Worm (Caenorhabditis elegans) whole organism, L3 larva: ENCODE measurements around the gene C28D4.8.
A peak's percentile ranks its signal among the peaks of the same experiment; 100 is the strongest.

ENCODE experiments used
- ama-1 ChIP-seq: fragments of 150-350 bp; optimal IDR thresholded peaks from 2 replicates; lab custom pipeline; 2018
- ceh-16 ChIP-seq: sonication (generic microtip); optimal IDR thresholded peaks from 2 replicates; lab custom pipeline; 2017; ENCODE audit warnings: missing biosample characterization, missing genetic modification characterization
- ceh-28 ChIP-seq: fragments of 150-350 bp; optimal IDR thresholded peaks from 2 replicates; lab custom pipeline; 2014; ENCODE audit warnings: missing biosample characterization, missing genetic modification reagents, missing genetic modification characterization
- egl-27 ChIP-seq: sonication (generic microtip); optimal IDR thresholded peaks from 4 replicates; lab custom pipeline; 2017; ENCODE audit warnings: missing biosample characterization, missing genetic modification reagents, missing genetic modification characterization
- egl-5 ChIP-seq: fragments of 150-350 bp; optimal IDR thresholded peaks from 2 replicates; lab custom pipeline; 2017; ENCODE audit warnings: missing biosample characterization, missing genetic modification reagents, missing genetic modification characterization, inconsistent platforms
- elt-1 ChIP-seq: fragments of 150-350 bp; optimal IDR thresholded peaks from 2 replicates; lab custom pipeline; 2014; ENCODE audit warnings: missing biosample characterization, missing genetic modification characterization
- elt-2 ChIP-seq: sonication (generic microtip); optimal IDR thresholded peaks from 2 replicates; lab custom pipeline; 2016; ENCODE audit warnings: missing genetic modification reagents, mild to moderate bottlenecking, missing genetic modification characterization, missing compliant biosample characterization
- elt-3 ChIP-seq, 3 experiments: fragments of 150-350 bp in 1 of 3; sonication (generic microtip) in 2 of 3; optimal IDR thresholded peaks; 2 replicates in 2 of 3; 4 replicates in 1 of 3; lab custom pipeline; 2014 to 2017; ENCODE audit warnings: missing biosample characterization in 3 of 3, missing genetic modification characterization in 3 of 3
- fkh-10 ChIP-seq: sonication (generic microtip); optimal IDR thresholded peaks from 2 replicates; lab custom pipeline; 2017; ENCODE audit warnings: missing biosample characterization, missing genetic modification reagents, missing genetic modification characterization
- fos-1 ChIP-seq: fragments of 150-350 bp; optimal IDR thresholded peaks from 2 replicates; lab custom pipeline; 2014; ENCODE audit warnings: missing biosample characterization, missing genetic modification characterization
- hmg-11 ChIP-seq: sonication (generic microtip); optimal IDR thresholded peaks from 2 replicates; lab custom pipeline; 2016; ENCODE audit warnings: missing genetic modification characterization, missing compliant biosample characterization
- lin-15B ChIP-seq: fragments of 150-350 bp; optimal IDR thresholded peaks from 2 replicates; lab custom pipeline; 2014; ENCODE audit warnings: missing biosample characterization, missing genetic modification characterization
- lin-39 ChIP-seq: fragments of 150-350 bp; optimal IDR thresholded peaks from 2 replicates; lab custom pipeline; 2018; ENCODE audit warnings: missing biosample characterization, missing genetic modification reagents, missing genetic modification characterization
- lsy-12 ChIP-seq: sonication (generic microtip); optimal IDR thresholded peaks from 2 replicates; lab custom pipeline; 2016; ENCODE audit warnings: mild to moderate bottlenecking, missing genetic modification characterization, missing compliant biosample characterization
- mdl-1 ChIP-seq: fragments of 150-350 bp; optimal IDR thresholded peaks from 2 replicates; lab custom pipeline; 2014; ENCODE audit warnings: missing biosample characterization, missing genetic modification characterization
- mml-1 ChIP-seq: fragments of 150-350 bp; sonication (generic microtip); optimal IDR thresholded peaks from 3 replicates; lab custom pipeline; 2014; ENCODE audit warnings: missing biosample characterization, missing genetic modification characterization
- nfya-1 ChIP-seq: sonication (generic microtip); optimal IDR thresholded peaks from 2 replicates; lab custom pipeline; 2017; ENCODE audit warnings: missing genetic modification characterization, mild to moderate bottlenecking, missing compliant biosample characterization, antibody characterized with exemption, moderate library complexity; ENCODE audit not compliant: insufficient read depth
- nhr-11 ChIP-seq: fragments of 150-350 bp; optimal IDR thresholded peaks from 2 replicates; lab custom pipeline; 2014; ENCODE audit warnings: missing biosample characterization, missing genetic modification characterization
- nhr-12 ChIP-seq: fragments of 150-350 bp; optimal IDR thresholded peaks from 2 replicates; lab custom pipeline; 2014; ENCODE audit warnings: missing biosample characterization, missing genetic modification characterization
- nhr-25 ChIP-seq: sonication (generic microtip); optimal IDR thresholded peaks from 2 replicates; lab custom pipeline; 2017; ENCODE audit warnings: missing biosample characterization, missing genetic modification characterization
- nhr-43 ChIP-seq: sonication (generic microtip); optimal IDR thresholded peaks from 2 replicates; lab custom pipeline; 2016; ENCODE audit warnings: mild to moderate bottlenecking, missing genetic modification characterization, missing compliant biosample characterization; ENCODE audit not compliant: poor library complexity, severe bottlenecking
- nhr-67 ChIP-seq: fragments of 150-350 bp; optimal IDR thresholded peaks from 2 replicates; lab custom pipeline; 2014; ENCODE audit warnings: missing biosample characterization, missing genetic modification characterization
- nhr-76 ChIP-seq: fragments of 150-350 bp; sonication (generic microtip); optimal IDR thresholded peaks from 5 replicates; lab custom pipeline; 2014; ENCODE audit warnings: missing biosample characterization, missing genetic modification characterization
- pqm-1 ChIP-seq: fragments of 150-350 bp; optimal IDR thresholded peaks from 2 replicates; lab custom pipeline; 2017; ENCODE audit warnings: missing biosample characterization, missing genetic modification characterization, inconsistent platforms
- sea-2 ChIP-seq: fragments of 150-350 bp; sonication (generic microtip); optimal IDR thresholded peaks from 4 replicates; lab custom pipeline; 2014; ENCODE audit warnings: missing biosample characterization, missing genetic modification reagents, missing genetic modification characterization
- skn-1 ChIP-seq: fragments of 150-350 bp; optimal IDR thresholded peaks from 2 replicates; lab custom pipeline; 2014; ENCODE audit warnings: missing biosample characterization, missing genetic modification characterization
- tbx-2 ChIP-seq: sonication (generic microtip); optimal IDR thresholded peaks from 2 replicates; lab custom pipeline; 2016; ENCODE audit warnings: mild to moderate bottlenecking, missing genetic modification characterization, missing compliant biosample characterization
- unc-62 ChIP-seq: fragments of 150-350 bp; sonication (generic microtip); optimal IDR thresholded peaks from 4 replicates; lab custom pipeline; 2014; ENCODE audit warnings: missing biosample characterization, missing genetic modification reagents, missing genetic modification characterization
- ztf-11 ChIP-seq: fragments of 150-350 bp; optimal IDR thresholded peaks from 2 replicates; lab custom pipeline; 2014; ENCODE audit warnings: missing biosample characterization, missing genetic modification characterization
- ztf-4 ChIP-seq: fragments of 150-350 bp; optimal IDR thresholded peaks from 2 replicates; lab custom pipeline; 2014; ENCODE audit warnings: missing biosample characterization, missing genetic modification characterization

The C28D4.8 gene

DNA sequence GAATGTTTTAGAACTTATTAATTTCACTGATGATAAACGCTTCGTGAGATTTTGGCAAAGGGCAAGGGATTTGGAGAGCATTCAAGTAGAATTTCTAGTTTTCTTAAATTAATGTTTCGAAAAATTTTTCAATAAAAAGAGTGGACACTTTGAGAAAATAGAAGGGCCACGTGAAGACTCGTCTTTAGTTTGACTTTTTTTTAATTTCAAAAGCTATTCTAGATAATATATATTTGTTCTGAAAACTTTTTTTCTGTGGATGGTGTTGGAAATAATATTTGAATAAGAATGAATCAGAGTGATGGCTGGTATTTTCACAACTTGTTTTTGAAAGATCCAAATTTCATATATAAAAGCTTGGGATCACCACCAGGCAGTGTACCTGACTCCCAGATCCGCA, at the start of gene C28D4.8:
Gene C28D4.8, minus strand, starts transcription at position 101 of the 400 bp plus-strand sequence.
- no peak for TF ChIP-seq elt-2 (tag; lab: Kevin White, UChicago)

DNA sequence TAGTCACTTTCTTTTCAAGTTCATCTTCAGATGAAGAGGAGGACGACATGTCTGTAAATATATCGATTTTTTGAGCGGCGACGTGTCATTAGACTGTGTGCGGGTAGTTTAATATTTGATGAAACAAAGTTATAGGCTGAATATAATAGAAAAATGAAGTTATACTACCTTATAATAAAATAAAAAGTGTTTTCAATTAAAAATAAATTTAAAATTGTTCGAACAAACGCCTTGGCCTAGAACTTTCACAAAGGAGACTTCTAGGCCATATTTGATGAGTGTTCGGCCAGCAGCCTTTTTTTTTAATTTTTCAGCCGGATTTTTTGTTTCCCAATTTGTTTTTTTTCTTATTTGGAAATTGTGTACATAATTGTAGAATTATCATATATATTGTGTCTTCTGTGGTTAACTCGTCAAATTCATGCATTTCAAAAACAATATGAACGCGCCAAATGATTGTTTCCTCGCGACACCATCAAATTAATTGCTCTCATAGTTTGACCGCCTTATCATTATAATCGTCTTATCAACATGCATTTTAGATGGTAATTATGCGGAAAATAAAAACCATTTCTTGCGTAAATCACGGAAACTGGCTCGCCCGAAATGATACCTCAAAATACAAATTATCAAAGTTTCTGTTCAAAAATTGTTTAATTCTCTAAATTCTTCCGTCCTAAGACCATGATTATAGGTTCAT, 49.2 kb upstream of the C28D4.8 start, which contains the start of gene T13F2.2:
Gene T13F2.2, minus strand, starts transcription at position 51 of the 700 bp plus-strand sequence.
- TF ChIP-seq elt-2 (tag; lab: Kevin White, UChicago) (peak; percentile 69), fkh-10 (no peak), sea-2 (GFP tag; lab: Kevin White, UChicago) (no peak), lin-15B (peak; percentile 20), fos-1 (tag; lab: Kevin White, UChicago) (no peak), nhr-43 (peak; percentile 2), pqm-1 (tag; lab: Kevin White, UChicago) (peak; percentile 59)
- TF ChIP-seq, all 47 proteins: peak for 4

DNA sequence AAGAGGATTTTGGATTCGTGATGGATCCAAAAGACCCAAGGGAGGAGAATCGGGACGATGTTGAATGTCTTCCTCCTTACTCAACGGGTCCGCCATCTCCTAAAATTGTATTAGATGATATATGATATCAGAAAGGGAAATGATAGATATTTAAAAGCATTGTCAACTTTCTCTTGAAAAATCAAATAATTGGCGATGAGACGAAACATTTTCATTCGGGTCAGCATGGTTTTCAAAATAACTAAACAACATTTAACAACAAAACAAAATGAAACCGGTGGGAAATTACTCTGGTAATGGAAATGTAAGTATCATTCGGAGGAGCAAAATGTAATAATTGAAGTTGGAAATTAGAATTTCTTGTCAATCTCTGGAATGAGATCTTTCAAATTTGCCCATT, 48.3 kb upstream of the C28D4.8 start, which contains the start of gene pis-1:
Gene pis-1, minus strand, starts transcription at position 101 of the 400 bp plus-strand sequence.
- TF ChIP-seq ceh-16, result no peak
- TF ChIP-seq nhr-76 (tag; lab: Kevin White, UChicago), result no peak
- TF ChIP-seq lin-39 (tag; lab: Kevin White, UChicago), result no peak
- no peak for TF ChIP-seq hmg-11 (tag; lab: Kevin White, UChicago)
- no peak for TF ChIP-seq pqm-1 (tag; lab: Kevin White, UChicago)
- TF ChIP-seq skn-1 (tag; lab: Kevin White, UChicago), result no peak
- TF ChIP-seq, all 47 proteins: peak for 0

DNA sequence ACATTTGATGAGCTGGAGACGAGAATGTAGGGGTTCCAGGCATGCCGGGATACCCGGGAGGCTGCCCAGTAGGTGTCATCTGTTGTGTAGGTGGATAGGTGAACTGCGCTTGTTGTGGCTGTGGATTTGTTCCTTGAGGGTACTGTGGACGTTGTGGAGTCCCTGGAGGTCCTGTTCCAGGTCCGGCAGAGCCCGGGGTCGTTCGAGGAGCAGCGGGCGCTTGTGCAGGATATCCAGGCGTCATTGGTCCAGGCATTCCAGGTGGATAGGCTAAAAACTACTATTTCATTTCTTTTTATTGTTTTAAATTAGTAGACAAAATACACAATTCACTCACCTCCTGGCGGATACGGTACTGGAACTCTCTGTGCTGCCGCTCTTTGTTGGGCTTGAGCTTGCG, 47.0 kb upstream of the C28D4.8 start:
- TF ChIP-seq ceh-28, result no peak
- no peak for TF ChIP-seq lsy-12 (tag; lab: Kevin White, UChicago)
- no peak for TF ChIP-seq hmg-11 (tag; lab: Kevin White, UChicago)
- TF ChIP-seq egl-5 (tag; lab: Kevin White, UChicago), result no peak
- TF ChIP-seq ztf-4 (tag; lab: Kevin White, UChicago), result no peak
- TF ChIP-seq nhr-11, result no peak
- TF ChIP-seq tbx-2 (tag; lab: Kevin White, UChicago), result no peak
- no peak for TF ChIP-seq nhr-76 (tag; lab: Kevin White, UChicago)
- TF ChIP-seq ztf-11 (tag; lab: Kevin White, UChicago), result no peak
- TF ChIP-seq egl-27 (tag; lab: Kevin White, UChicago), result no peak
- no peak for TF ChIP-seq mdl-1 (tag; lab: Kevin White, UChicago)
- no peak for TF ChIP-seq mml-1 (tag; lab: Kevin White, UChicago)
- no peak for TF ChIP-seq nhr-12 (tag; lab: Kevin White, UChicago)
- TF ChIP-seq sea-2 (GFP tag; lab: Kevin White, UChicago), result no peak
- no peak for TF ChIP-seq elt-3 (tag; optimal IDR thresholded peaks at IDR 0.05; lab: Kevin White, UChicago)
- TF ChIP-seq nfya-1, result no peak
- no peak for TF ChIP-seq ceh-16

DNA sequence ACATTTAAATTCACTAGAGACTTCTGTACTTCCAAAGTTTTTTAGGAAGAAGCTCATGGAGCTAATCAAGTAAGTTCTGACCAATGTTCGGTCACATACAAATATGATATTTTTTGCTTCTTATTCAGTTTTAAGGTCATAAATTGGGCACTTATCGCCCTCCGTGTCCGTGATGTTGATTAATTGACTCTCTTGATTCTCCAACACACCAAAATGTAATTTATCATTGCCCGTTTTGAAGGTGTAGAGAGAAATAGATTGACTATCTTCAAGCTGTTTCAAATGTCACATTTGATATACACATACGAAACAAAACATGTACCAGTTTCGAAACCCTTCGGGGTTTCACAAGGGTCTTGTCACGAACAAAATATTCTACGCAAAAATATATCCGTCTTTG, 42.5 kb upstream of the C28D4.8 start:
- TF ChIP-seq elt-1 (tag; lab: Kevin White, UChicago) (no peak), nhr-25 (tag; lab: Kevin White, UChicago) (peak; percentile 36), unc-62 (GFP tag; lab: Kevin White, UChicago) (peak; percentile 68), lin-39 (tag; lab: Kevin White, UChicago) (peak; percentile 60), pqm-1 (tag; lab: Kevin White, UChicago) (no peak)
- TF ChIP-seq, all 47 proteins: peak for 3

DNA sequence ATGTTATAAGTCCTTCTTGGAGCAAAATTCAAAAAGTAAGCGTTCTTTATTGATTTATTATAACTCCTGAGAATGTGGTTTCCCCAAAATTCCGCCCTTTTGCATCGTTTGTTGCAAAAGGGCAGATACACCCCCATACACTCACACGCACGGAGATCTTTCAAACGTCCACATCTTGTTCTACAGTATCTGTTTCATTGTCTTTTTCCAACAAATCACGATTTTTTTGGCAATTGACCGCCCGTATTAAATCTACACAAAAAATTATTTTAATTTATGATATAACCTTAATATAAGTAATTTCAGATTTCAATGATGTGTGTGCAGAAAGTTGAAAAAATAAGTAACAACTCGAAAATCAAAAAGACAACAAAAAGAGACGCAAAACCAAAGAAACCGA, 41.3 kb upstream of the C28D4.8 start, which contains the start of gene T13F2.4:
Gene T13F2.4, plus strand, starts transcription at position 301 of the 400 bp plus-strand sequence.
- TF ChIP-seq nhr-67 (tag; lab: Kevin White, UChicago), result no peak
- no peak for TF ChIP-seq ztf-11 (tag; lab: Kevin White, UChicago)
- TF ChIP-seq unc-62 (GFP tag; lab: Kevin White, UChicago), result no peak
- TF ChIP-seq ama-1 (lab: Kevin White, UChicago), result no peak
